Fruit fly (Drosophila melanogaster) whole organism, embryonic: ENCODE results near the gene pim.
A peak's percentile ranks its signal among the peaks of the same experiment; 100 is the strongest.

Source experiments
- CG10267 ChIP-seq: fragments of 200-800 bp; sonication (Bioruptor generic); optimal IDR thresholded peaks from 2 replicates; lab custom pipeline; 2018; ENCODE audit warnings: missing biosample characterization, mild to moderate bottlenecking, missing genetic modification characterization, moderate library complexity
- CG10462 ChIP-seq: fragments of 200-800 bp; sonication (Bioruptor generic); optimal IDR thresholded peaks from 2 replicates; lab custom pipeline; 2016; ENCODE audit warnings: missing biosample characterization, missing genetic modification characterization
- CG11093 ChIP-seq: fragments of 200-800 bp; sonication (Bioruptor generic); IDR thresholded peaks from 3 replicates; pipeline ENCODE4 v1.3.6; 2022; ENCODE audit warnings: missing biosample characterization, missing genetic modification characterization
- CG11723 ChIP-seq: fragments of 200-800 bp; sonication (Bioruptor generic); optimal IDR thresholded peaks from 2 replicates; lab custom pipeline; 2017; ENCODE audit warnings: missing biosample characterization, mild to moderate bottlenecking, missing genetic modification characterization
- CG12219 ChIP-seq: fragments of 200-800 bp; sonication (Bioruptor generic); optimal IDR thresholded peaks from 3 replicates; lab custom pipeline; 2018; ENCODE audit warnings: missing biosample characterization, mild to moderate bottlenecking, missing genetic modification characterization
- CG12659 ChIP-seq: fragments of 200-800 bp; sonication (Bioruptor generic); optimal IDR thresholded peaks from 3 replicates; lab custom pipeline; 2017; ENCODE audit warnings: mild to moderate bottlenecking, missing biosample characterization, missing genetic modification reagents, missing genetic modification characterization
- CG14710 ChIP-seq: fragments of 200-800 bp; sonication (Bioruptor generic); optimal IDR thresholded peaks from 3 replicates; lab custom pipeline; 2019; ENCODE audit warnings: missing biosample characterization, mild to moderate bottlenecking, missing genetic modification characterization, moderate library complexity
- CG14860 ChIP-seq: fragments of 200-800 bp; sonication (Bioruptor generic); IDR thresholded peaks from 3 replicates; pipeline ENCODE4 v1.3.6; 2022; ENCODE audit warnings: missing biosample characterization, missing genetic modification characterization; ENCODE audit not compliant: partially characterized antibody
- CG1603 ChIP-seq: fragments of 200-800 bp; sonication (Bioruptor generic); optimal IDR thresholded peaks from 2 replicates; lab custom pipeline; 2019; ENCODE audit warnings: missing biosample characterization, mild to moderate bottlenecking, missing genetic modification characterization, moderate library complexity
- CG17385 ChIP-seq: fragments of 200-800 bp; sonication (Bioruptor generic); optimal IDR thresholded peaks from 3 replicates; lab custom pipeline; 2018; ENCODE audit warnings: missing biosample characterization, mild to moderate bottlenecking, missing genetic modification characterization
- CG17912 ChIP-seq: fragments of 200-800 bp; sonication (Bioruptor generic); optimal IDR thresholded peaks from 2 replicates; lab custom pipeline; 2018; ENCODE audit warnings: missing biosample characterization, mild to moderate bottlenecking, missing genetic modification characterization
- CG2116 ChIP-seq: fragments of 200-800 bp; sonication (Bioruptor generic); optimal IDR thresholded peaks from 3 replicates; lab custom pipeline; 2018; ENCODE audit warnings: missing biosample characterization, mild to moderate bottlenecking, missing genetic modification characterization
- CG30020 ChIP-seq: fragments of 200-800 bp; optimal IDR thresholded peaks from 2 replicates; lab custom pipeline; 2019; ENCODE audit warnings: missing biosample characterization, mild to moderate bottlenecking, missing genetic modification characterization, moderate library complexity
- CG3065 ChIP-seq: fragments of 200-800 bp; sonication (Bioruptor generic); optimal IDR thresholded peaks from 2 replicates; lab custom pipeline; 2016; ENCODE audit warnings: missing biosample characterization, missing genetic modification characterization
- CG31365 ChIP-seq: fragments of 200-800 bp; sonication (Bioruptor generic); optimal IDR thresholded peaks from 2 replicates; lab custom pipeline; 2018; ENCODE audit warnings: missing biosample characterization, mild to moderate bottlenecking, missing genetic modification characterization
- CG32772 ChIP-seq: fragments of 200-800 bp; sonication (Bioruptor generic); IDR thresholded peaks from 2 replicates; pipeline ENCODE4 v1.3.6; 2022; ENCODE audit warnings: missing biosample characterization, missing genetic modification characterization
- CG34224 ChIP-seq: fragments of 200-800 bp; sonication (Bioruptor generic); IDR thresholded peaks from 3 replicates; pipeline ENCODE4 v1.3.6; 2022; ENCODE audit warnings: missing biosample characterization, missing genetic modification characterization; ENCODE audit not compliant: partially characterized antibody
- CG3995 ChIP-seq: fragments of 200-800 bp; sonication (Bioruptor generic); optimal IDR thresholded peaks from 3 replicates; lab custom pipeline; 2016; ENCODE audit warnings: missing biosample characterization, missing genetic modification characterization
- CG4820 ChIP-seq: fragments of 200-800 bp; sonication (Bioruptor generic); optimal IDR thresholded peaks from 3 replicates; lab custom pipeline; 2016; ENCODE audit warnings: missing biosample characterization, missing genetic modification characterization
- CG8924 ChIP-seq: fragments of 200-800 bp; optimal IDR thresholded peaks from 3 replicates; lab custom pipeline; 2019; ENCODE audit warnings: missing biosample characterization, mild to moderate bottlenecking, missing genetic modification characterization, moderate library complexity
- Dll ChIP-seq: fragments of 200-800 bp; sonication (Bioruptor generic); IDR thresholded peaks from 4 replicates; pipeline ENCODE4 v1.3.6; 2022; ENCODE audit warnings: missing biosample characterization, missing genetic modification characterization; ENCODE audit not compliant: partially characterized antibody
- Doc3 ChIP-seq: fragments of 200-800 bp; sonication (Bioruptor generic); IDR thresholded peaks from 3 replicates; pipeline ENCODE4 v1.3.6; 2022; ENCODE audit warnings: missing biosample characterization, missing genetic modification characterization; ENCODE audit not compliant: partially characterized antibody
- Dref ChIP-seq: fragments of 200-800 bp; sonication (Bioruptor generic); IDR thresholded peaks from 2 replicates; pipeline ENCODE4 v1.3.6; 2022; ENCODE audit warnings: missing biosample characterization, missing genetic modification characterization
- E2f1 ChIP-seq: fragments of 200-800 bp; sonication (Bioruptor generic); IDR thresholded peaks from 2 replicates; pipeline ENCODE4 v1.3.6; 2022; ENCODE audit warnings: missing biosample characterization, missing genetic modification characterization
- Fer3 ChIP-seq: fragments of 200-800 bp; sonication (Bioruptor generic); optimal IDR thresholded peaks from 2 replicates; lab custom pipeline; 2018; ENCODE audit warnings: missing biosample characterization, mild to moderate bottlenecking, missing genetic modification characterization, moderate library complexity
- MESR4 ChIP-seq: fragments of 200-800 bp; sonication (Bioruptor generic); optimal IDR thresholded peaks from 2 replicates; lab custom pipeline; 2018; ENCODE audit warnings: missing biosample characterization, mild to moderate bottlenecking, missing genetic modification characterization, moderate library complexity
- Med ChIP-seq: fragments of 200-800 bp; sonication (Bioruptor generic); peaks from one replicate; lab custom pipeline; 2016; ENCODE audit warnings: missing biosample characterization, missing genetic modification characterization, mild to moderate bottlenecking, inconsistent platforms, moderate library complexity
- Scr ChIP-seq: fragments of 200-800 bp; sonication (Bioruptor generic); IDR thresholded peaks from 2 replicates; pipeline ENCODE4 v1.3.6; 2022; ENCODE audit warnings: missing biosample characterization, missing genetic modification characterization; ENCODE audit not compliant: partially characterized antibody
- Six4 ChIP-seq: fragments of 200-800 bp; sonication (Bioruptor generic); optimal IDR thresholded peaks from 2 replicates; lab custom pipeline; 2016; ENCODE audit warnings: missing biosample characterization, missing genetic modification characterization
- Sry-δ ChIP-seq: fragments of 200-800 bp; sonication (Bioruptor generic); optimal IDR thresholded peaks from 2 replicates; lab custom pipeline; 2016; ENCODE audit warnings: missing biosample characterization, missing genetic modification characterization
- Trl ChIP-seq, 3 experiments: fragments of >200 bp in 2 of 3; fragments of 200-800 bp in 1 of 3; sonication (Bioruptor generic) in 1 of 3; optimal IDR thresholded peaks; 2 replicates in 1 of 3; 3 replicates in 2 of 3; lab custom pipeline; 2016 to 2017; ENCODE audit warnings: missing biosample characterization in 1 of 3, missing genetic modification characterization in 1 of 3
- amos ChIP-seq: fragments of 200-800 bp; sonication (Bioruptor generic); IDR thresholded peaks from 2 replicates; pipeline ENCODE4 v1.3.6; 2022; ENCODE audit warnings: missing biosample characterization, missing genetic modification characterization; ENCODE audit not compliant: partially characterized antibody
- ase ChIP-seq: fragments of 200-800 bp; sonication (Bioruptor generic); IDR thresholded peaks from 3 replicates; pipeline ENCODE4 v1.3.6; 2022; ENCODE audit warnings: missing biosample characterization, missing genetic modification characterization
- bcd ChIP-seq: fragments of 200-800 bp; sonication (Bioruptor generic); optimal IDR thresholded peaks from 2 replicates; lab custom pipeline; 2017; ENCODE audit warnings: missing biosample characterization, mild to moderate bottlenecking, missing genetic modification characterization
- dmrt11E ChIP-seq: fragments of 200-800 bp; sonication (Bioruptor generic); optimal IDR thresholded peaks from 3 replicates; lab custom pipeline; 2018; ENCODE audit warnings: missing biosample characterization, mild to moderate bottlenecking, missing genetic modification characterization, moderate library complexity
- en ChIP-seq: fragments of 200-800 bp; sonication (Bioruptor generic); optimal IDR thresholded peaks from 2 replicates; lab custom pipeline; 2016; ENCODE audit warnings: missing biosample characterization, missing genetic modification characterization
- esg ChIP-seq: fragments of 200-800 bp; sonication (Bioruptor generic); conservative IDR thresholded peaks from 2 replicates; pipeline ENCODE4 v1.3.6; 2022; ENCODE audit warnings: missing biosample characterization, missing genetic modification characterization
- gem ChIP-seq: fragments of 200-800 bp; sonication (Bioruptor generic); optimal IDR thresholded peaks from 2 replicates; lab custom pipeline; 2019; ENCODE audit warnings: missing biosample characterization, mild to moderate bottlenecking, missing genetic modification characterization, moderate library complexity
- hb ChIP-seq: fragments of 200-800 bp; sonication (Bioruptor generic); IDR thresholded peaks from 3 replicates; pipeline ENCODE4 v1.3.6; 2022; ENCODE audit warnings: missing biosample characterization, missing genetic modification characterization; ENCODE audit not compliant: partially characterized antibody
- lov ChIP-seq, 2 experiments: fragments of 200-800 bp in 1 of 2; fragments of >200 bp in 1 of 2; sonication (Bioruptor generic) in 1 of 2; IDR thresholded peaks in 1 of 2; optimal IDR thresholded peaks in 1 of 2; 2 replicates in 1 of 2; 3 replicates in 1 of 2; pipeline versions ENCODE4 v1.3.6 to Lab custom; 2017 to 2022; ENCODE audit warnings: missing biosample characterization in 1 of 2, missing genetic modification characterization in 1 of 2
- sens ChIP-seq: fragments of 200-800 bp; sonication (Bioruptor generic); peaks from one replicate; lab custom pipeline; 2016; ENCODE audit warnings: missing biosample characterization, missing genetic modification characterization
- slp2 ChIP-seq: fragments of 200-800 bp; sonication (Bioruptor generic); optimal IDR thresholded peaks from 2 replicates; lab custom pipeline; 2016; ENCODE audit warnings: missing biosample characterization, missing genetic modification characterization
- sna ChIP-seq: fragments of 200-800 bp; sonication (Bioruptor generic); IDR thresholded peaks from 2 replicates; pipeline ENCODE4 v1.3.6; 2022; ENCODE audit warnings: missing biosample characterization, missing genetic modification characterization; ENCODE audit not compliant: partially characterized antibody
- so ChIP-seq: fragments of 200-800 bp; sonication (Bioruptor generic); IDR thresholded peaks from 3 replicates; pipeline ENCODE4 v1.3.6; 2022; ENCODE audit warnings: missing biosample characterization, missing genetic modification characterization
- stc ChIP-seq: fragments of 200-800 bp; sonication (Bioruptor generic); IDR thresholded peaks from 2 replicates; pipeline ENCODE4 v1.3.6; 2022; ENCODE audit warnings: missing biosample characterization, missing genetic modification characterization
- sug ChIP-seq: fragments of 200-800 bp; optimal IDR thresholded peaks from 2 replicates; lab custom pipeline; 2019; ENCODE audit warnings: missing biosample characterization, mild to moderate bottlenecking, missing genetic modification characterization, moderate library complexity
- tx ChIP-seq: fragments of 200-800 bp; sonication (Bioruptor generic); optimal IDR thresholded peaks from 2 replicates; lab custom pipeline; 2016; ENCODE audit warnings: missing biosample characterization, missing genetic modification characterization
- unc-4 ChIP-seq: fragments of 200-800 bp; sonication (Bioruptor generic); IDR thresholded peaks from 2 replicates; pipeline ENCODE4 v1.3.6; 2022; ENCODE audit warnings: missing biosample characterization, missing genetic modification characterization; ENCODE audit not compliant: partially characterized antibody

pim gene

DNA sequence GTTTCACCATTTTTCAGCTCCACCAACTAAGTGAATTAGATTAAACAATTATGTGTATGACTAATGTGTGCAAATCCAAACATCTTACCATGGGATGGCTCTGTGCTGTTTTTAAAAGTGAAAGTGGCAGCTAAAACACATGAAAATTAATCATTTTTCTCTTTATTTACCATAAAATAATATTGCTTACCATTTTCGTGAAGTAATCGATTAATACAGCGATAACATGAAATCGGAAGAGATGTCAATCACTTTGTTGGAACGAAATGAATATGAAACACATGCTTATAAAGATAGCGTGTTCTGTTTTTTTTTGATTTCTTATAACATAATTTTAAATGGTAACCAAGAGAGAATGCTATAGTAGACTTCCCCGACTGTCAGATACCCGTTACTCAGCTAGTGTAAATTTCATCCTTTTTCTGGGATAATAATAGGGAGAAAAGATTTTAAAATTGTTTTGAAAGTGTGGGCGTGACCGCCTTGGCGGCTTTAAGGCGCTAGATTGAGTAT lies 41.1 kb downstream of the pim start (continued):
- no peak for TF ChIP-seq Six4 (GFP tag; lab: Kevin White, UChicago)
- peak; percentile 52 for TF ChIP-seq Sry-δ (GFP tag; lab: Kevin White, UChicago)
- no peak for TF ChIP-seq sug (tag; lab: Kevin White, UChicago)
- TF ChIP-seq sens (GFP tag; lab: Kevin White, UChicago) = peak; percentile 91
- peak; percentile 54 for TF ChIP-seq MESR4 (GFP tag; lab: Kevin White, UChicago)
- TF ChIP-seq so (GFP tag; lab: Robert Waterston, UW) = no peak
- peak; percentile 67 for TF ChIP-seq Dref (GFP tag; lab: Robert Waterston, UW)
- TF ChIP-seq amos (GFP tag; lab: Robert Waterston, UW) = peak; percentile 21; the same call in 1 of the 2 replicates
- TF ChIP-seq CG17912 (GFP tag; lab: Kevin White, UChicago) = no peak
- TF ChIP-seq CG17385 (GFP tag; lab: Kevin White, UChicago) = no peak
- TF ChIP-seq bcd = no peak
- peak; percentile 91 for TF ChIP-seq CG1603 (tag; lab: Kevin White, UChicago)
- TF ChIP-seq esg (GFP tag; lab: Robert Waterston, UW) = no peak
- TF ChIP-seq slp2 (GFP tag; lab: Kevin White, UChicago) = no peak
- peak; percentile 15 for TF ChIP-seq CG10267
- peak; percentile 60 for TF ChIP-seq CG3995 (GFP tag; lab: Kevin White, UChicago)
- peak; percentile 63 for TF ChIP-seq Scr
- no peak for TF ChIP-seq CG12219
- peak; percentile 79 for TF ChIP-seq CG8924 (tag; lab: Kevin White, UChicago)
- no peak for TF ChIP-seq CG10462 (GFP tag; lab: Kevin White, UChicago)
- TF ChIP-seq CG30020 = peak; percentile 95
- no peak for TF ChIP-seq E2f1 (GFP tag; lab: Robert Waterston, UW)
- TF ChIP-seq ase (GFP tag; lab: Robert Waterston, UW) = no peak
- no peak for TF ChIP-seq CG32772 (GFP tag; lab: Robert Waterston, UW)
- TF ChIP-seq CG31365 (tag; lab: Kevin White, UChicago) = no peak
- peak; percentile 42; the same call in 1 of the 3 replicates for TF ChIP-seq CG14860 (GFP tag; lab: Robert Waterston, UW)
- TF ChIP-seq CG11723 (GFP tag; lab: Kevin White, UChicago) = peak; percentile 49
- TF ChIP-seq Doc3 = 0 out of 3 replicates have a peak, but pooled peaks have one; percentile 38
- peak; percentile 58; the same call in 1 of the 2 replicates for TF ChIP-seq sna
- TF ChIP-seq gem (tag; lab: Kevin White, UChicago) = no peak
- TF ChIP-seq Trl (optimal IDR thresholded peaks at IDR 0.05; lab: Kevin White, UChicago) = no peak
- no peak for TF ChIP-seq Trl (GFP tag; optimal IDR thresholded peaks at IDR 0.05; lab: Kevin White, UChicago)
- TF ChIP-seq CG3065 (GFP tag; lab: Kevin White, UChicago) = peak; percentile 95
- peak; percentile 63 for TF ChIP-seq Dll (GFP tag; lab: Robert Waterston, UW)
- TF ChIP-seq dmrt11E (tag; lab: Kevin White, UChicago) = no peak
- no peak for TF ChIP-seq Fer3 (tag; lab: Kevin White, UChicago)
- TF ChIP-seq lov (optimal IDR thresholded peaks at IDR 0.05; lab: Kevin White, UChicago) = no peak
- no peak for TF ChIP-seq lov (GFP tag; IDR thresholded peaks at IDR 0.05; lab: Robert Waterston, UW)
- peak; percentile 56; the same call in 1 of the 2 replicates for TF ChIP-seq unc-4 (GFP tag; lab: Robert Waterston, UW)
- TF ChIP-seq CG14710 (tag; lab: Kevin White, UChicago) = peak; percentile 1
- no peak for TF ChIP-seq stc
- TF ChIP-seq CG2116 (GFP tag; lab: Kevin White, UChicago) = peak; percentile 72
- TF ChIP-seq CG4820 = no peak
- no peak for TF ChIP-seq CG11093 (GFP tag; lab: Robert Waterston, UW)
- TF ChIP-seq hb (GFP tag; lab: Robert Waterston, UW) = no peak
- peak; percentile 59 for TF ChIP-seq Med (GFP tag; lab: Kevin White, UChicago)
- TF ChIP-seq en (GFP tag; lab: Kevin White, UChicago) = no peak
- no peak for TF ChIP-seq tx (GFP tag; lab: Kevin White, UChicago)
- peak; percentile 57 for TF ChIP-seq CG12659 (GFP tag; lab: Kevin White, UChicago)
- peak; percentile 44; the same call in 2 of the 3 replicates for TF ChIP-seq CG34224
